Fruit fly (Drosophila melanogaster) whole organism, wandering third instar larva: ENCODE results near the gene TwdlN.
A peak's percentile ranks its signal among the peaks of the same experiment; 100 is the strongest.

Source experiments
- Abd-B ChIP-seq: fragments of >200 bp; optimal IDR thresholded peaks from 2 replicates; lab custom pipeline; 2017; ENCODE audit warnings: missing biosample characterization, missing genetic modification characterization
- Dfd ChIP-seq: fragments of >200 bp; optimal IDR thresholded peaks from 2 replicates; lab custom pipeline; 2017; ENCODE audit warnings: missing biosample characterization, missing genetic modification characterization
- GATAd ChIP-seq: sonication (Bioruptor generic); optimal IDR thresholded peaks from 2 replicates; lab custom pipeline; 2016; ENCODE audit warnings: missing biosample characterization, missing genetic modification characterization
- Hnf4 ChIP-seq: fragments of 200-800 bp; sonication (Bioruptor generic); optimal IDR thresholded peaks from 2 replicates; lab custom pipeline; 2016; ENCODE audit warnings: missing biosample characterization, mild to moderate bottlenecking, missing genetic modification characterization
- Hr78 ChIP-seq: fragments of >200 bp; optimal IDR thresholded peaks from 2 replicates; lab custom pipeline; 2017; ENCODE audit warnings: missing biosample characterization, missing genetic modification characterization
- Hr83 ChIP-seq: fragments of 200-300 bp; sonication (Bioruptor generic); optimal IDR thresholded peaks from 2 replicates; lab custom pipeline; 2016; ENCODE audit warnings: missing biosample characterization, mild to moderate bottlenecking, missing genetic modification characterization, moderate library complexity; ENCODE audit not compliant: poor library complexity, severe bottlenecking
- brk ChIP-seq: fragments of 200-800 bp; sonication (Bioruptor generic); optimal IDR thresholded peaks from 2 replicates; lab custom pipeline; 2016; ENCODE audit warnings: missing biosample characterization, mild to moderate bottlenecking, missing genetic modification characterization
- dmrt93B ChIP-seq: fragments of 200-800 bp; sonication (Bioruptor generic); optimal IDR thresholded peaks from 2 replicates; lab custom pipeline; 2018; ENCODE audit warnings: missing biosample characterization, mild to moderate bottlenecking, missing genetic modification characterization
- dsf ChIP-seq: sonication (Bioruptor generic); optimal IDR thresholded peaks from 2 replicates; lab custom pipeline; 2016; ENCODE audit warnings: missing biosample characterization, missing genetic modification characterization, borderline replicate concordance
- h ChIP-seq: fragments of 200-800 bp; sonication (Bioruptor generic); optimal IDR thresholded peaks from 3 replicates; lab custom pipeline; 2016; ENCODE audit warnings: missing biosample characterization, mild to moderate bottlenecking, missing genetic modification characterization
- pan ChIP-seq: fragments of >200 bp; optimal IDR thresholded peaks from 2 replicates; lab custom pipeline; 2017

- TF ChIP-seq Abd-B (no peak), Dfd (GFP tag; lab: Kevin White, UChicago) (no peak), Hr78 (GFP tag; lab: Kevin White, UChicago) (no peak), pan (no peak), brk (GFP tag; lab: Kevin White, UChicago) (peak; percentile 8), GATAd (no peak), Hnf4 (GFP tag; lab: Kevin White, UChicago) (peak; percentile 63), h (GFP tag; lab: Kevin White, UChicago) (peak; percentile 61), Hr83 (GFP tag; lab: Kevin White, UChicago) (peak; percentile 53), dmrt93B (GFP tag; lab: Kevin White, UChicago) (no peak), dsf (no peak)
These were observed 43.5 kb upstream of the TwdlN start for dm6 chr3R:26588158-26588584.
